1 fruit fly cellular context compared by ENCODE assay signal in the genomic region with DNA sequence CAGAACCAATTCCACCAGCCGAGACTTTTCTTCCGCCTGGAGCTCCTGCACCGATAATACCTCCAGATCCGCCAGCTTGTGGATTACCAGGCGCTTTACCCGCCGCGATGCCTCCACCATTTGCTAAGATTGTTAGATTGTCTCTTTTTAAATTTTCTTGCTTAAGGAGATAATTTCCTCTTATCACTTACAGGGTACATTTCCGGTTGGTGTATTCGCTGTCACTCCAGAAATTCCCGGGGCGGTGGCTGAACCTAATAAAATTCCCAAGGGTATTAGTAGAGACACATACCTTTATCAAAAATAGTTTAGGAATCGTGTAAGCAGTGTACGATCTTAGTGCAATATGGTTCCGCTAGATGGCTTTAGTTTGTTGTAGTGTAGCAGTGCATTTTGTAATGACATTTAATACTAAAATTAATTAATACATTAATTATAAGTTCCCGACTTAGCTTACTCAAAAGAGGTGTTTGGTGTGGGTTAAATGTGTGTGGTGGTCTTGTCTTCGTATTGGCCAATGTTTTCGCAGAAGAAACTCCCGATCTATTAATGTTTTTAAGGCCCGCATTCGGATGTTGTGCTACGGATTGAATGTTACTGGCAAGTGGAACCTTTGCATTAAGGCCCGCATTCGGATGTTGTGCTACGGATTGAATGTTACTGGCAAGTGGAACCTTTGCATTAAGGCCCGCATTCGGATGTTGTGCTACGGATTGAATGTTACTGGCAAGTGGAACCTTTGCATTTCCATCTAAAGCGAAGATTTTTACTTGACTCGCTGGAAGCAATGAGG.
A peak's percentile ranks its signal among the peaks of the same experiment; 100 is the strongest.
TF ChIP-seq lines count a peak whose summit lies in the region.

No protein-coding gene starts in this region.

TF ChIP-seq in whole organism, embryonic, 481 proteins besides CTCF, POLR2A, EP300 and RAD21 (continued from another document):
- TF ChIP-seq ewg (GFP tag; optimal IDR thresholded peaks at IDR 0.05; lab: Kevin White, UChicago): peak; percentile 49
- TF ChIP-seq Doc2 (GFP tag; IDR thresholded peaks at IDR 0.05; lab: Robert Waterston, UW): no peak
- peak; percentile 57 for TF ChIP-seq D19B (GFP tag; optimal IDR thresholded peaks at IDR 0.05; lab: Kevin White, UChicago)
- peak; percentile 5 for TF ChIP-seq dm (GFP tag; optimal IDR thresholded peaks at IDR 0.05; lab: Kevin White, UChicago)
- TF ChIP-seq CG4820 (GFP tag; optimal IDR thresholded peaks at IDR 0.05; lab: Kevin White, UChicago): peak; percentile 47
- TF ChIP-seq rib (GFP tag; IDR thresholded peaks at IDR 0.05; lab: Robert Waterston, UW): no peak
- peak; percentile 18; the same call in 1 of the 2 replicates for TF ChIP-seq wor (GFP tag; IDR thresholded peaks at IDR 0.05; lab: Robert Waterston, UW)
- TF ChIP-seq pan (optimal IDR thresholded peaks at IDR 0.05; lab: Kevin White, UChicago): no peak
- peak in 1 of 2 experiments; percentile 88 for TF ChIP-seq pan (GFP tag; optimal IDR thresholded peaks at IDR 0.05 in 1 of 2, IDR thresholded peaks at IDR 0.05 in 1 of 2)
- TF ChIP-seq CG6813 (GFP tag; optimal IDR thresholded peaks at IDR 0.05; lab: Kevin White, UChicago): peak; percentile 90
- no peak for TF ChIP-seq nerfin-2 (GFP tag; IDR thresholded peaks at IDR 0.05; lab: Robert Waterston, UW; ENCODE audit: partially characterized antibody)
- TF ChIP-seq stwl (tag; optimal IDR thresholded peaks at IDR 0.05; lab: Kevin White, UChicago): peak; percentile 73
- TF ChIP-seq run (tag; optimal IDR thresholded peaks at IDR 0.05; lab: Kevin White, UChicago): no peak
- no peak for TF ChIP-seq mld (GFP tag; IDR thresholded peaks at IDR 0.05; lab: Robert Waterston, UW; ENCODE audit: partially characterized antibody)
- TF ChIP-seq Myb (GFP tag; optimal IDR thresholded peaks at IDR 0.05; lab: Kevin White, UChicago): peak; percentile 26
- TF ChIP-seq Dek (tag; optimal IDR thresholded peaks at IDR 0.05; lab: Kevin White, UChicago): no peak
- TF ChIP-seq Lhr (GFP tag; optimal IDR thresholded peaks at IDR 0.05; lab: Kevin White, UChicago): peak; percentile 68
- TF ChIP-seq Jarid2 (GFP tag; optimal IDR thresholded peaks at IDR 0.05; lab: Kevin White, UChicago): peak; percentile 58
- TF ChIP-seq HHEX (GFP tag; optimal IDR thresholded peaks at IDR 0.05; lab: Kevin White, UChicago): peak; percentile 87
- TF ChIP-seq cas (GFP tag; IDR thresholded peaks at IDR 0.05; lab: Robert Waterston, UW): no peak
- peak; percentile 42 for TF ChIP-seq gem (tag; optimal IDR thresholded peaks at IDR 0.05; lab: Kevin White, UChicago)
- peak; percentile 64 for TF ChIP-seq repo (GFP tag; optimal IDR thresholded peaks at IDR 0.05; lab: Kevin White, UChicago)
- TF ChIP-seq Stat92E (GFP tag; optimal IDR thresholded peaks at IDR 0.05; lab: Kevin White, UChicago): no peak
- peak; percentile 41 for TF ChIP-seq trem (tag; optimal IDR thresholded peaks at IDR 0.05; lab: Kevin White, UChicago)
- TF ChIP-seq CG15269 (tag; optimal IDR thresholded peaks at IDR 0.05; lab: Kevin White, UChicago): peak; percentile 63
- peak; percentile 28 for TF ChIP-seq BEAF-32 (GFP tag; optimal IDR thresholded peaks at IDR 0.05; lab: Kevin White, UChicago)
- peak; percentile 45; the same call in 1 of the 2 replicates for TF ChIP-seq MBD-R2 (GFP tag; IDR thresholded peaks at IDR 0.05; lab: Robert Waterston, UW)
- TF ChIP-seq CG32532 (GFP tag; IDR thresholded peaks at IDR 0.05; lab: Robert Waterston, UW): peak; percentile 86
- peak; percentile 70 for TF ChIP-seq CG10979 (tag; optimal IDR thresholded peaks at IDR 0.05; lab: Kevin White, UChicago)
- no peak for TF ChIP-seq Bteb2 (GFP tag; optimal IDR thresholded peaks at IDR 0.05; lab: Kevin White, UChicago)
- TF ChIP-seq kah (GFP tag; optimal IDR thresholded peaks at IDR 0.05; lab: Kevin White, UChicago): peak; percentile 64
- TF ChIP-seq CG9797 (GFP tag; optimal IDR thresholded peaks at IDR 0.05; lab: Kevin White, UChicago): peak; percentile 29
- peak; percentile 62 for TF ChIP-seq Sry-β (GFP tag; optimal IDR thresholded peaks at IDR 0.05; lab: Kevin White, UChicago)
- peak; percentile 68 for TF ChIP-seq CG31224 (GFP tag; IDR thresholded peaks at IDR 0.05; lab: Robert Waterston, UW)
- peak; percentile 81 for TF ChIP-seq Rx (GFP tag; IDR thresholded peaks at IDR 0.05; lab: Robert Waterston, UW)
- peak; percentile 25 for TF ChIP-seq esg (GFP tag; conservative IDR thresholded peaks at IDR 0.05; lab: Robert Waterston, UW)
- peak; percentile 98 for TF ChIP-seq CG17802 (tag; optimal IDR thresholded peaks at IDR 0.05; lab: Kevin White, UChicago)
- TF ChIP-seq CG12299 (tag; optimal IDR thresholded peaks at IDR 0.05; lab: Kevin White, UChicago): peak; percentile 16
- no peak for TF ChIP-seq br (optimal IDR thresholded peaks at IDR 0.05; lab: Kevin White, UChicago)
- TF ChIP-seq B-H1 (GFP tag; IDR thresholded peaks at IDR 0.05; lab: Robert Waterston, UW): peak; percentile 70; the same call in 2 of the 3 replicates
- peak; percentile 31 for TF ChIP-seq Sry-δ (GFP tag; optimal IDR thresholded peaks at IDR 0.05; lab: Kevin White, UChicago)
- TF ChIP-seq mam (GFP tag; optimal IDR thresholded peaks at IDR 0.05; lab: Kevin White, UChicago): peak; percentile 79
- peak; percentile 70 for TF ChIP-seq p53 (GFP tag; optimal IDR thresholded peaks at IDR 0.05; lab: Kevin White, UChicago)
- peak; percentile 40 for TF ChIP-seq CG11723 (GFP tag; optimal IDR thresholded peaks at IDR 0.05; lab: Kevin White, UChicago)
- no peak for TF ChIP-seq zfh2 (GFP tag; optimal IDR thresholded peaks at IDR 0.05; lab: Kevin White, UChicago)
- TF ChIP-seq YL-1 (GFP tag; optimal IDR thresholded peaks at IDR 0.05; lab: Kevin White, UChicago): peak; percentile 25
- no peak for TF ChIP-seq ato (GFP tag; IDR thresholded peaks at IDR 0.05; lab: Robert Waterston, UW; ENCODE audit: partially characterized antibody)
- TF ChIP-seq Hey (tag; optimal IDR thresholded peaks at IDR 0.05; lab: Kevin White, UChicago): peak; percentile 43
- peak; percentile 12 for TF ChIP-seq ftz-f1 (GFP tag; optimal IDR thresholded peaks at IDR 0.05; lab: Kevin White, UChicago)
- TF ChIP-seq CG17186 (GFP tag; optimal IDR thresholded peaks at IDR 0.05; lab: Kevin White, UChicago): peak; percentile 49
- peak; percentile 6 for TF ChIP-seq Usf (GFP tag; optimal IDR thresholded peaks at IDR 0.05; lab: Kevin White, UChicago)
- TF ChIP-seq Hr78 (GFP tag; optimal IDR thresholded peaks at IDR 0.05; lab: Kevin White, UChicago): no peak
- peak; percentile 24 for TF ChIP-seq D19A (tag; optimal IDR thresholded peaks at IDR 0.05; lab: Kevin White, UChicago)
- peak in 1 of 2 experiments; percentile 62 for TF ChIP-seq bsh (GFP tag; optimal IDR thresholded peaks at IDR 0.05; lab: Kevin White, UChicago)
- peak; percentile 69 for TF ChIP-seq CG17829 (tag; optimal IDR thresholded peaks at IDR 0.05; lab: Kevin White, UChicago)
- TF ChIP-seq Dad (GFP tag; optimal IDR thresholded peaks at IDR 0.05; lab: Kevin White, UChicago): peak; percentile 81
- TF ChIP-seq C15 (GFP tag; IDR thresholded peaks at IDR 0.05; lab: Robert Waterston, UW): peak; percentile 81
- no peak for TF ChIP-seq Dref (GFP tag; IDR thresholded peaks at IDR 0.05; lab: Robert Waterston, UW)
- peak; percentile 79 for TF ChIP-seq NK7.1 (GFP tag; optimal IDR thresholded peaks at IDR 0.05; lab: Kevin White, UChicago)
- TF ChIP-seq CG5245 (GFP tag; optimal IDR thresholded peaks at IDR 0.05; lab: Kevin White, UChicago): peak; percentile 69
- no peak for TF ChIP-seq fd64A (GFP tag; optimal IDR thresholded peaks at IDR 0.05; lab: Kevin White, UChicago)
- TF ChIP-seq CG3847 (GFP tag; IDR thresholded peaks at IDR 0.05; lab: Robert Waterston, UW): peak; percentile 67
- peak; percentile 82 for TF ChIP-seq eyg (GFP tag; optimal IDR thresholded peaks at IDR 0.05; lab: Kevin White, UChicago)
- peak; percentile 64 for TF ChIP-seq E2f2 (GFP tag; IDR thresholded peaks at IDR 0.05; lab: Robert Waterston, UW)
- no peak for TF ChIP-seq CG2120 (GFP tag; optimal IDR thresholded peaks at IDR 0.05; lab: Kevin White, UChicago)
- peak; percentile 68 for TF ChIP-seq bigmax (GFP tag; optimal IDR thresholded peaks at IDR 0.05; lab: Kevin White, UChicago)
- TF ChIP-seq Ada2b (GFP tag; IDR thresholded peaks at IDR 0.05; lab: Robert Waterston, UW): peak; percentile 69; the same call in 1 of the 2 replicates
- no peak for TF ChIP-seq lbe (GFP tag; optimal IDR thresholded peaks at IDR 0.05; lab: Kevin White, UChicago)
- peak; percentile 23 for TF ChIP-seq NC2α (GFP tag; optimal IDR thresholded peaks at IDR 0.05; lab: Kevin White, UChicago)
- no peak for TF ChIP-seq chinmo (GFP tag; IDR thresholded peaks at IDR 0.05; lab: Robert Waterston, UW; ENCODE audit: partially characterized antibody)
- no peak for TF ChIP-seq bbx (GFP tag; IDR thresholded peaks at IDR 0.05; lab: Robert Waterston, UW; ENCODE audit: partially characterized antibody)
- no peak for TF ChIP-seq CG6791 (GFP tag; IDR thresholded peaks at IDR 0.05; lab: Robert Waterston, UW; ENCODE audit: partially characterized antibody)
- peak; percentile 82 for TF ChIP-seq fd102C (GFP tag; optimal IDR thresholded peaks at IDR 0.05; lab: Kevin White, UChicago)
- TF ChIP-seq maf-S (GFP tag; optimal IDR thresholded peaks at IDR 0.05; lab: Kevin White, UChicago): peak; percentile 50
- TF ChIP-seq Dip3 (GFP tag; optimal IDR thresholded peaks at IDR 0.05; lab: Kevin White, UChicago): no peak
